Worm (Caenorhabditis elegans) whole organism, L4/young adult: ENCODE measurements around the gene pgl-2.

Source experiments
- W03F9.2 ChIP-seq: fragments of 150-350 bp; optimal IDR thresholded peaks from 2 replicates; lab custom pipeline; 2014; ENCODE audit warnings: missing biosample characterization, missing genetic modification characterization
- dao-5 ChIP-seq: sonication (generic microtip); optimal IDR thresholded peaks from 2 replicates; lab custom pipeline; 2016; ENCODE audit warnings: missing genotype, missing genetic modification characterization, moderate library complexity, missing compliant biosample characterization
- him-1 ChIP-seq: sonication (generic microtip); optimal IDR thresholded peaks from 2 replicates; lab custom pipeline; 2016; ENCODE audit warnings: missing genotype, missing genetic modification reagents, missing genetic modification characterization, missing compliant biosample characterization

DNA sequence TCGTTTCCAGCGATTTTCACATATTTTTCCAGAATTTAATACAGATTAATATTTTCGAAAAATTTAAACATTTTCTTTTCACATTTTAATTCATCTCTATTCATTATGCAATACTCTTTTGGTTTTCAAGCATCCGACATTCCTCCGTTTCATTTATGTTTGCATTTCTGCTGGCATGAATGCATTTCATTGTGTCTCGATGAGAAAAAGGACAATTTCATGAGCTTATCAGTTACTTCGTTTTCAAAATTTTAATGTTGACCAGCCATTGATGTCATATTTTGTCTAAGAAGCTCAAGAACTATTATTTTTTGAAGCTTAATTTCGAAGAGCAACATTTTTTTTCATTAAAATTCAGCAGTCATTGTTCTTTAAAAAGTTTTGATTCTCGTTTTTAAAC, 43.4 kb upstream of the pgl-2 start:
- no peak for TF ChIP-seq him-1 (tag; lab: Kevin White, UChicago)
- TF ChIP-seq dao-5 = no peak
- TF ChIP-seq W03F9.2 (tag; lab: Kevin White, UChicago) = no peak
